Worm (Caenorhabditis elegans): Measurements from ENCODE around the gene R02C2.7.

DNA sequence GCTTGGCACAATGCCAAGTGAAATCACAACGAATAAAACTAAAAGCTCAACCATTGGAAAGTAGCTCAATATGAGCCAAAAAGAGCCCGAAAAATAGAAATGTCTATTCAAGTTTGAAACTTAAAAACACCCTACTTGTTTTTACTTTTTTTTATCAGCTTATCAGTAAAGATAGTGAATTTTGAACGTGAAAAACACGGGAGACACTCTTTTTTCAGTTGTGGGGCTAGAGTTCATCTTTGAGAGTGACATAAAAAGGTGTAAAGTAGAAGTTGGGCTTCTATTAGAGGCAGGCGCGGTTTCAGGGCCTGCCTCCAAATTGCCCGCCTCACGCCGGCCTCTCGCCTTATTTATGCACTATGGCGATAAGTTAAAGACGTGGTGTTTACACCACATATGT lies 9.2 kb upstream of the R02C2.7 start, which contains the start of gene oac-39:
- TF ChIP-seq pbrm-1 (GFP tag; IDR thresholded peaks at IDR 0.05) (no peak), ama-1 (optimal IDR thresholded peaks at IDR 0.05) (no peak), ama-1 (GFP tag; optimal IDR thresholded peaks at IDR 0.05) (no peak), dpff-1 (tag; optimal IDR thresholded peaks at IDR 0.05) (no peak), ztf-22 (GFP tag; optimal IDR thresholded peaks at IDR 0.05) (no peak), athp-1 (tag; optimal IDR thresholded peaks at IDR 0.05) (no peak), B0336.3 (GFP tag; IDR thresholded peaks at IDR 0.05) (no peak), C06A6.2 (GFP tag; conservative IDR thresholded peaks at IDR 0.05) (no peak)

Data from whole organism, young adult.